Fruit fly (Drosophila melanogaster) Kc167 (cell line): ENCODE data around the gene CG14840.

Experiments
- Myc ChIP-seq: fragments of >200 bp; optimal IDR thresholded peaks from 2 replicates; lab custom pipeline; 2017; ENCODE audit warnings: missing external identifiers
- Sin3A ChIP-seq: fragments of >200 bp; optimal IDR thresholded peaks from 2 replicates; lab custom pipeline; 2018; ENCODE audit warnings: missing external identifiers
- h ChIP-seq: fragments of >200 bp; optimal IDR thresholded peaks from 3 replicates; lab custom pipeline; 2018; ENCODE audit warnings: missing external identifiers
- insv ChIP-seq: fragments of >200 bp; optimal IDR thresholded peaks from 3 replicates; lab custom pipeline; 2018; ENCODE audit warnings: missing external identifiers
- psq ChIP-seq: fragments of >200 bp; optimal IDR thresholded peaks from 2 replicates; lab custom pipeline; 2017; ENCODE audit warnings: missing external identifiers
- ttk ChIP-seq: sonication (Bioruptor generic); optimal IDR thresholded peaks from 2 replicates; lab custom pipeline; 2017; ENCODE audit warnings: missing external identifiers

The CG14840 gene

dm6 chr3R:14261113-14261512 lies at the start of gene CG14840:
Gene CG14840, minus strand, starts transcription at chr3R:14261213.
- no peak for TF ChIP-seq Sin3A
- TF ChIP-seq Myc (lab: Kevin White, UChicago), result no peak
- no peak for TF ChIP-seq insv

dm6 chr3R:14310062-14310461 lies 49.0 kb upstream of the CG14840 start, which contains the start of gene CG31321:
Gene CG31321, plus strand, starts transcription at chr3R:14310362.
- no peak for TF ChIP-seq ttk (lab: Kevin White, UChicago)
- no peak for TF ChIP-seq insv
- TF ChIP-seq Sin3A, result no peak
- no peak for TF ChIP-seq h (lab: Kevin White, UChicago)
- TF ChIP-seq Myc (lab: Kevin White, UChicago), result no peak
- TF ChIP-seq psq (lab: Kevin White, UChicago), result no peak

- TF ChIP-seq insv (no peak), psq (lab: Kevin White, UChicago) (no peak), ttk (lab: Kevin White, UChicago) (no peak)
Observed at dm6 chr3R:14308801-14309217, 47.8 kb upstream of the CG14840 start, which contains the start of gene Polr2I. Gene Polr2I, plus strand, starts transcription at chr3R:14309089.

DNA sequence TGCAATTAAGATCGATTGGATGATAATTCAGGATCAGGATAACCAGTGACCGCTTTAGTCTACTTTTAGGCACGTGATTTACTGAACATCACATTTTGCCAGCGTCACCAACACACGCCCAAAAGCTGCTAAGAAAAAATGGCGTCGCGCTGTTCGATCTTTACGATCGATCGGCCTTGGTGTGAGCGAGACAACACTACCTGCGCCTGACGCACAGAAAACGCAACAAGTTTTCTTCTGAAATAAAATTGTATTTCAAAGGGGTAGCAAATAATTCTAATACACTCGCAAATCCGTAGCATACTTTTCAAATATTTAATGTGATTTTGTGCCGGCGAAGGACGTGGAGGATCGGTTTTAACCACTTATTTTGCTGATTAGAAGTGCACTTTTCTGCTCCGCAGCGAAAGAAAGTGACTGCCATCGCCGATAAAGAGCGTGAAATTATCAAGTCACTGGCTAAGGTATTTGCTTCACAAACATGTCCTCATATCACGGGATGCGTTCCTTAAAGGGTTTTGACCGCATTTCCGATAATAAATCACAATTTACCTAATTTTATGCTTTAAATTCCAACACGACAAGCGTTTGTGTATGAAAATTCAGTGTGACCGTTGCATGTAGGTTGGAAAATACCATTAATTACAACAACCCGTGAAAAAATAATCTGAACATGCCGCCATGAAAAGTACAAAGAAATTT lies 47.1 kb upstream of the CG14840 start:
- TF ChIP-seq Sin3A (no peak), Myc (lab: Kevin White, UChicago) (no peak), psq (lab: Kevin White, UChicago) (no peak), insv (no peak), h (lab: Kevin White, UChicago) (no peak), ttk (lab: Kevin White, UChicago) (no peak)

DNA sequence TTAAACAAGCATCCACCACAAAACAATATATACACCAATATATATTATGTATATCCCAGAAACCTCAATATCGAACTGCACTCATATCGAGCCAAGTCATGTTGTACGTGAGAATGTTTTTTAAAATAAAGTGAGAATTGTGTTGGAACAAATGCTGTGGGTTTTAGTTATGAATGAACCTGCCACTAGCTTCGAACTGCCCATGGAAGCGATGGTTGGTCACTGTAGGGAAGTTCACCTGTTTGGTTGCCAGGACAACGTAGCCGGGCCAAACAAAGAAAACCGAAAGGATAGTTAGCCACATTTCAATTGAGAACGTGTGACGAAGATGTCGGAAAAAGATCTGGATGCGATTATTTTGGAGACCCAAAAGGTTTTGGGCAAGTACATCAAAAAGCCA lies 41.1 kb upstream of the CG14840 start, which contains the start of gene IFT54:
TSS of gene IFT54 (plus strand) at position 301 of the 400 bp plus-strand sequence.
- TF ChIP-seq Sin3A, result no peak
- no peak for TF ChIP-seq h (lab: Kevin White, UChicago)
- no peak for TF ChIP-seq Myc (lab: Kevin White, UChicago)
- TF ChIP-seq ttk (lab: Kevin White, UChicago), result no peak
- no peak for TF ChIP-seq psq (lab: Kevin White, UChicago)
- no peak for TF ChIP-seq insv

DNA sequence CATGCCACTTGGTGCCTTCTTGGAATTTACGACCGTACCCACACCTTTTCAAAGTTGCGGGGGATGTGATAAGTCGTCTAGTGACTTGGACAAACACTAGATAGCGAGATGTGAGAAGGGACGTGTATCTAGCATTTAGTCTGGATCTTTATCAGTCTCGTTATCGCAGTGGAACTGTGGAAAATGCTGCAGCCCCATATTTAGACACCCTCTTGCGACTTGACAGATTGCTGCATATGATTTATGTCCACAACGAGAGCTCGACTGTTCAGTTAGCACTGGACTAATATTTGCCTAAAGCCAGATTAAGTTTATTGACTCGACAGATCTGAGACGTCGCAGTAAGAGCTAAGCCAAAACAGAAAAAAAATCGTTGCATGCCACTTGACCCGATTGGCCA lies 38.9 kb upstream of the CG14840 start:
- no peak for TF ChIP-seq Sin3A
- no peak for TF ChIP-seq h (lab: Kevin White, UChicago)
- TF ChIP-seq insv, result no peak
- TF ChIP-seq ttk (lab: Kevin White, UChicago), result no peak
- no peak for TF ChIP-seq Myc (lab: Kevin White, UChicago)
- TF ChIP-seq psq (lab: Kevin White, UChicago), result no peak

- TF ChIP-seq insv, result no peak
- TF ChIP-seq h (lab: Kevin White, UChicago), result no peak
- no peak for TF ChIP-seq psq (lab: Kevin White, UChicago)
- no peak for TF ChIP-seq Sin3A
- TF ChIP-seq Myc (lab: Kevin White, UChicago), result no peak
- no peak for TF ChIP-seq ttk (lab: Kevin White, UChicago)
Observed at dm6 chr3R:14298078-14298896, 37.3 kb upstream of the CG14840 start.

DNA sequence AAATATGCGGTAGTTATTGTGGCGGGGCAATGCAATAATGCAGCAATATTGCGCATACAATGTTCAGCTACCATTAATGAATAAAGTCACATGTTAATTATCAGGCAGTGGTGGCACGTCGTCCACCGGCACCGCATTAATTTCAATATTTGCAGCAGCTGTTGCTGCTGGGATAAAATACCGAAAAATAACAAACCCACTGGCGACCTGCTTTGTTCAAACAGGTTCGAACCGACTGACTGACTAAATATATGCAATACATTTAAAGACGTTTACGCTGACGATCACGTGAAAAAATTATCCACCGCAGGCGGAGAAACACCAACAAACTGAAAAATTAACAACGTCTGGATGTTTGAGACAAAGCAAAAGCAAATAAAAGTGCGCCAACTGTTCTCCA lies 36.5 kb upstream of the CG14840 start:
- TF ChIP-seq insv (no peak), h (lab: Kevin White, UChicago) (no peak)

DNA sequence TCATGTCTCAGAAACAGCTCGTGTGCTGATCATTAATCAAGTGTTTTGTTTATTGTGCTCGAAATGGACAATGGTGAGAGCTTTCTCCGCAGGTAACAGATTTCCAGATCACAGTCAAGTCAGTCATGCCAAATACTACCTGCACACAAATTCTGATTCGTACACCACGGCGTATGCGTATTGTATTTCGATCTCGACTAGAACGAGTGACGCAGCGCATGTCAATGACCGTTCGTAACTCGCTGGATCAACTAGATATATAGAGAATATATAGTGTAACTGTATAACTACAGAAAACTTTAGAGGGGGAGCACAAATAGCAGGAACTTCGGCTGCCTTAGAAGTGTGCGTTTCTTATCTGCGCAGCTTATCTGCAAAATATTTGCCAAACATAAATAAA lies 35.7 kb upstream of the CG14840 start:
- no peak for TF ChIP-seq psq (lab: Kevin White, UChicago)
- TF ChIP-seq h (lab: Kevin White, UChicago), result no peak
- no peak for TF ChIP-seq insv
- no peak for TF ChIP-seq Sin3A

DNA sequence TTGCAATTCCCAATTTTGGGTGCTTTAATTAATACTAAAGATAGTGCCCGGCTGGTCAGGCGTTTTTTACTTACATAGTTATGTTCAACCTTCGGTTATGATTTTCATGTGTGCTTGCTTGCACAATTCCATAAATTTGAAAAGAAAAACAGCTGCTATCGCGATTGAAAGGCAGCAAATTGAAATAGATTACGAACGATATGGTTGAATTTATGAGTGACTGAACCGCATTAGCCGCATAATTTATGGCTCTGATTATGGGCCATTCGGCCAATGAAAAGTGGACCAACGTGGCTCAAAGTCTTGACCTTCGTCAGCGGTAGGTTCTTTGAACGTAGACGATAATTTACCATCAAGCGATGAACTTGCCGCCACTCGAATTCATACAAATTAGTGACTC lies 35.1 kb upstream of the CG14840 start:
- no peak for TF ChIP-seq ttk (lab: Kevin White, UChicago)
- no peak for TF ChIP-seq psq (lab: Kevin White, UChicago)
- TF ChIP-seq insv, result no peak
- no peak for TF ChIP-seq Myc (lab: Kevin White, UChicago)
- TF ChIP-seq Sin3A, result no peak
- no peak for TF ChIP-seq h (lab: Kevin White, UChicago)

- TF ChIP-seq h (lab: Kevin White, UChicago) (no peak), Sin3A (no peak), psq (lab: Kevin White, UChicago) (no peak), Myc (lab: Kevin White, UChicago) (no peak), insv (no peak), ttk (lab: Kevin White, UChicago) (no peak)
Observed at dm6 chr3R:14294397-14295018, 33.5 kb upstream of the CG14840 start.

- no peak for TF ChIP-seq insv
- no peak for TF ChIP-seq Myc (lab: Kevin White, UChicago)
- TF ChIP-seq psq (lab: Kevin White, UChicago), result no peak
- TF ChIP-seq ttk (lab: Kevin White, UChicago), result no peak
- no peak for TF ChIP-seq Sin3A
- TF ChIP-seq h (lab: Kevin White, UChicago), result no peak
Observed at dm6 chr3R:14292307-14292711, 31.3 kb upstream of the CG14840 start.
